Worm (Caenorhabditis elegans) whole organism, L4/young adult: ENCODE data around the gene Y49F6B.9.

Experiments
- W03F9.2 ChIP-seq: fragments of 150-350 bp; optimal IDR thresholded peaks from 2 replicates; lab custom pipeline; 2014; ENCODE audit warnings: missing biosample characterization, missing genetic modification characterization
- dao-5 ChIP-seq: sonication (generic microtip); optimal IDR thresholded peaks from 2 replicates; lab custom pipeline; 2016; ENCODE audit warnings: missing genotype, missing genetic modification characterization, moderate library complexity, missing compliant biosample characterization
- him-1 ChIP-seq: sonication (generic microtip); optimal IDR thresholded peaks from 2 replicates; lab custom pipeline; 2016; ENCODE audit warnings: missing genotype, missing genetic modification reagents, missing genetic modification characterization, missing compliant biosample characterization

The Y49F6B.9 gene

DNA sequence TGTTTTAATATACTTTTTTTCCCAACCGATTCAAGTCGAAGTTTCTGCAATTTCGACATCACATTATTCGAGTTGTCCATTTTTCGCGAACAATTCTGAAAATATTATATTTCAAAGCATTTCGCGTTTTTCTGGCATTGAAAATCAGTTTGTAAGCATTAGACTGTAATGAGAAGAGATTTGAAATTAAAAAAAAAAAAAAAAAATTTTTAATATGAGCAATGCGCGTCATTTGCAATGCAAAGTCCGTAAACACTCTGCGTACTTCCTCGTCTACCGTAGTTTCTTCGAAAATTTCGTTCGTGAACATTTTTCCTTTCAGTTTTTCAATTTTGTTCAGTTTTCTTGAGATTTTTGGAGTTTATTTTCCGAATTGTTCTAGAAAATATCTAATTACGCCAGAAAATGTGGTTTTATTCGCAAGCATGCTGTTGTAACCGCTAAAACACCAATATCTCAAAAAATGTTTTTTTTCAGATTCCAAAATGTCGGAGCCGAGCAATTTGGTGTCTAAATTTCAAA lies 53.8 kb downstream of the Y49F6B.9 start, which contains the start of the genes C16C8.5 and C16C8.16:
TSS of gene C16C8.5 (minus strand) at position 101 of the 522 bp plus-strand sequence.
TSS of gene C16C8.16 (plus strand) at position 472 of the 522 bp plus-strand sequence.
- TF ChIP-seq dao-5 (tag; lab: Kevin White, UChicago) (no peak), W03F9.2 (tag; lab: Kevin White, UChicago) (no peak), him-1 (tag; lab: Kevin White, UChicago) (no peak)

DNA sequence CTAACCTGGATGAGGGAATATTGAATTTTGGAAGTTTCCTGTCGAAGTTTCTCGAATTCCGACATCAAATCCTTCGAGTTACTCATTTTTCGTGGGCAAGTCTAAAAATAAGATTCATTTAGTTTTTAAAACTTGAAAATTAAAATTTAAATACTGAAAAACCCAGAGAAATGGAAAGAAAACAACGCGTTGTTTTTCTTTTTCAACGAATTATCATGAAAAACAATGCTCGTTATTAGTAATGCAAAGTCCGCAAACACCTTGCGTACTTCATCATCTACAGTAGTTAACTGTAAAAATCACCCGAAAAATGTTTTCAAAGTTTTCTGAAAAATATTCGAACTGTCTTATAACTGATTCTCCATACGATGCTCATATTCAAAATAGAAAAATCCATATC lies 54.9 kb downstream of the Y49F6B.9 start, which contains the start of gene C16C8.4:
TSS of gene C16C8.4 (minus strand) at position 101 of the 400 bp plus-strand sequence.
- no peak for TF ChIP-seq him-1 (tag; lab: Kevin White, UChicago)
- TF ChIP-seq dao-5 (tag; lab: Kevin White, UChicago), result no peak
